Fruit fly (Drosophila melanogaster): ENCODE data around the gene CG32266.
A peak's percentile ranks its signal among the peaks of the same experiment; 100 is the strongest.

CG32266 gene

dm6 chr3L:3818566-3819325 is 28.1 kb downstream of the CG32266 start, which contains the start of gene enc (continued):
- TF ChIP-seq CG4730 (GFP tag; IDR thresholded peaks at IDR 0.05) (no peak), eve (GFP tag; optimal IDR thresholded peaks at IDR 0.05) (no peak), grn (GFP tag; optimal IDR thresholded peaks at IDR 0.05) (peak; percentile 52), CG43689 (GFP tag; IDR thresholded peaks at IDR 0.05) (no peak), unpg (GFP tag; optimal IDR thresholded peaks at IDR 0.05) (no peak), CG13287 (GFP tag; IDR thresholded peaks at IDR 0.05; ENCODE audit: partially characterized antibody) (peak; percentile 96), CG3065 (GFP tag; optimal IDR thresholded peaks at IDR 0.05) (no peak), Med (GFP tag) (peak; percentile 79), her (GFP tag; optimal IDR thresholded peaks at IDR 0.05) (no peak), CG4820 (GFP tag; optimal IDR thresholded peaks at IDR 0.05) (no peak), chn (GFP tag; optimal IDR thresholded peaks at IDR 0.05) (no peak), grau (tag; optimal IDR thresholded peaks at IDR 0.05) (peak; percentile 10), CG1603 (tag; optimal IDR thresholded peaks at IDR 0.05) (peak; percentile 43), CG15479 (GFP tag; optimal IDR thresholded peaks at IDR 0.05) (peak; percentile 28), D19B (GFP tag; optimal IDR thresholded peaks at IDR 0.05) (no peak), CG10209 (GFP tag; optimal IDR thresholded peaks at IDR 0.05) (no peak), ara (GFP tag; IDR thresholded peaks at IDR 0.05) (no peak), ro (GFP tag; IDR thresholded peaks at IDR 0.05) (no peak), Fer1 (GFP tag; optimal IDR thresholded peaks at IDR 0.05) (no peak), CG4617 (GFP tag; optimal IDR thresholded peaks at IDR 0.05; ENCODE audit: borderline replicate concordance) (peak; percentile 90), Sox100B (GFP tag; optimal IDR thresholded peaks at IDR 0.05) (no peak), CG12236 (GFP tag; optimal IDR thresholded peaks at IDR 0.05) (no peak), CG12071 (GFP tag; optimal IDR thresholded peaks at IDR 0.05) (no peak), Dref (GFP tag; IDR thresholded peaks at IDR 0.05) (peak; percentile 94), dmrt99B (tag; optimal IDR thresholded peaks at IDR 0.05) (no peak), maf-S (GFP tag; optimal IDR thresholded peaks at IDR 0.05) (peak; percentile 8), Myb (GFP tag; optimal IDR thresholded peaks at IDR 0.05) (peak; percentile 60), Tbp (GFP tag; optimal IDR thresholded peaks at IDR 0.05) (no peak), Ets65A (GFP tag) (no peak), CG2712 (tag; optimal IDR thresholded peaks at IDR 0.05) (peak; percentile 33), Hmr (GFP tag; optimal IDR thresholded peaks at IDR 0.05) (no peak), CG16779 (GFP tag; IDR thresholded peaks at IDR 0.05) (no peak), Jarid2 (GFP tag; optimal IDR thresholded peaks at IDR 0.05) (peak; percentile 11), Eip74EF (GFP tag; optimal IDR thresholded peaks at IDR 0.05) (no peak), mld (GFP tag; IDR thresholded peaks at IDR 0.05; ENCODE audit: partially characterized antibody) (peak; percentile 90), corto (GFP tag; optimal IDR thresholded peaks at IDR 0.05) (peak; percentile 9), CG30020 (tag; optimal IDR thresholded peaks at IDR 0.05) (peak; percentile 47), ranshi (GFP tag; IDR thresholded peaks at IDR 0.05) (no peak), CG13123 (GFP tag; optimal IDR thresholded peaks at IDR 0.05) (no peak), CG2120 (GFP tag; optimal IDR thresholded peaks at IDR 0.05) (peak; percentile 43), ab (GFP tag; optimal IDR thresholded peaks at IDR 0.05) (no peak), CG3281 (GFP tag; optimal IDR thresholded peaks at IDR 0.05) (no peak), pzg (GFP tag; optimal IDR thresholded peaks at IDR 0.05) (peak; percentile 77), Neu2 (GFP tag; optimal IDR thresholded peaks at IDR 0.05; ENCODE audit: borderline replicate concordance) (peak; percentile 36), klu (GFP tag; IDR thresholded peaks at IDR 0.05) (no peak), cg (GFP tag; optimal IDR thresholded peaks at IDR 0.05) (peak; percentile 86), CG1024 (GFP tag; IDR thresholded peaks at IDR 0.05) (no peak), sens (GFP tag) (peak; percentile 61), bbx (GFP tag; IDR thresholded peaks at IDR 0.05; ENCODE audit: partially characterized antibody) (peak; percentile 98), Abd-B (GFP tag; optimal IDR thresholded peaks at IDR 0.05) (no peak)

Data from whole organism, embryonic.